Worm (Caenorhabditis elegans) whole organism, early embryonic: ENCODE results near the gene ZK938.12.

ENCODE experiments used
- ama-1 ChIP-seq: fragments of 150-350 bp; optimal IDR thresholded peaks from 2 replicates; lab custom pipeline; 2014
- ets-7 ChIP-seq: sonication (generic microtip); optimal IDR thresholded peaks from 2 replicates; lab custom pipeline; 2016; ENCODE audit warnings: missing genotype, missing genetic modification characterization, missing compliant biosample characterization
- hmbx-1 ChIP-seq: sonication (generic microtip); optimal IDR thresholded peaks from 2 replicates; lab custom pipeline; 2016; ENCODE audit warnings: mild to moderate bottlenecking, missing genetic modification characterization, missing compliant biosample characterization
- hmg-4 ChIP-seq: fragments of 200-800 bp; sonication (Bioruptor generic); optimal IDR thresholded peaks from 2 replicates; lab custom pipeline; 2018; ENCODE audit warnings: mild to moderate bottlenecking, missing genetic modification characterization, missing compliant biosample characterization
- pes-1 ChIP-seq: fragments of 200-800 bp; sonication (Bioruptor generic); IDR thresholded peaks from 2 replicates; pipeline ENCODE4 v1.3.6; 2022; ENCODE audit warnings: missing genetic modification reagents, missing genetic modification characterization, missing compliant biosample characterization
- sea-1 ChIP-seq: fragments of 200-800 bp; sonication (Bioruptor generic); conservative IDR thresholded peaks from 2 replicates; pipeline ENCODE4 v1.3.6; 2022; ENCODE audit warnings: missing genetic modification characterization, missing compliant biosample characterization
- tra-4 ChIP-seq: sonication (generic microtip); optimal IDR thresholded peaks from 2 replicates; lab custom pipeline; 2017; ENCODE audit warnings: missing genetic modification characterization, missing compliant biosample characterization

ce11 chrII:9880826-9881225, 49.7 kb downstream of the ZK938.12 start, which contains the start of gene C08H9.15:
- TF ChIP-seq ama-1 = no peak
- TF ChIP-seq sea-1 = no peak
- no peak for TF ChIP-seq ets-7 (tag; lab: Kevin White, UChicago)
- TF ChIP-seq pes-1 (GFP tag; lab: Robert Waterston, UW) = no peak
- no peak for TF ChIP-seq hmbx-1
- TF ChIP-seq tra-4 = no peak
- TF ChIP-seq hmg-4 (GFP tag; lab: Kevin White, UChicago) = no peak
